Worm (Caenorhabditis elegans): ENCODE measurements around the gene C35B1.3.

ce11 chrIV:4041006-4041405 is 39.9 kb upstream of the C35B1.3 start:
- TF ChIP-seq unc-62 (GFP tag; optimal IDR thresholded peaks at IDR 0.05) (no peak), F49E8.2 (tag; optimal IDR thresholded peaks at IDR 0.05; ENCODE audit: insufficient read depth) (no peak), B0019.2 (GFP tag; conservative IDR thresholded peaks at IDR 0.05) (no peak), dpl-1 (GFP tag; optimal IDR thresholded peaks at IDR 0.05) (no peak), ceh-91 (GFP tag; IDR thresholded peaks at IDR 0.05) (no peak), nhr-80 (tag; optimal IDR thresholded peaks at IDR 0.05) (no peak), lir-1 (GFP tag; conservative IDR thresholded peaks at IDR 0.05) (no peak)

Data from whole organism, young adult.